Fruit fly (Drosophila melanogaster) whole organism, embryonic: ENCODE measurements around the gene Rab5.

ENCODE experiments used
- Adf1 ChIP-seq: fragments of 200-800 bp; sonication (Bioruptor generic); IDR thresholded peaks from 2 replicates; pipeline ENCODE4 v1.3.6; 2022; ENCODE audit warnings: missing biosample characterization, missing genetic modification characterization
- Asciz ChIP-seq: fragments of 200-800 bp; sonication (Bioruptor generic); optimal IDR thresholded peaks from 2 replicates; lab custom pipeline; 2017; ENCODE audit warnings: missing biosample characterization, mild to moderate bottlenecking, missing genetic modification characterization, missing genetic modification reagents
- Atf6 ChIP-seq: fragments of 200-800 bp; sonication (Bioruptor generic); IDR thresholded peaks from 2 replicates; pipeline ENCODE4 v1.3.6; 2022; ENCODE audit warnings: missing biosample characterization, missing genetic modification characterization
- Bgb ChIP-seq: fragments of 200-800 bp; sonication (Bioruptor generic); IDR thresholded peaks from 2 replicates; pipeline ENCODE4 v1.3.6; 2022; ENCODE audit warnings: missing biosample characterization, missing genetic modification characterization; ENCODE audit not compliant: partially characterized antibody
- CG10431 ChIP-seq: fragments of 200-800 bp; sonication (Bioruptor generic); optimal IDR thresholded peaks from 3 replicates; lab custom pipeline; 2018; ENCODE audit warnings: missing biosample characterization, mild to moderate bottlenecking, missing genetic modification characterization
- CG11696 ChIP-seq: fragments of 200-800 bp; sonication (Bioruptor generic); IDR thresholded peaks from 2 replicates; pipeline ENCODE4 v1.3.6; 2022; ENCODE audit warnings: missing biosample characterization, missing genetic modification characterization
- CG12104 ChIP-seq: fragments of 200-800 bp; sonication (Bioruptor generic); optimal IDR thresholded peaks from 3 replicates; lab custom pipeline; 2016; ENCODE audit warnings: missing biosample characterization, missing genetic modification characterization
- CG13624 ChIP-seq: fragments of 200-800 bp; sonication (Bioruptor generic); optimal IDR thresholded peaks from 2 replicates; lab custom pipeline; 2016; ENCODE audit warnings: missing biosample characterization, missing genetic modification characterization
- CG14860 ChIP-seq: fragments of 200-800 bp; sonication (Bioruptor generic); IDR thresholded peaks from 3 replicates; pipeline ENCODE4 v1.3.6; 2022; ENCODE audit warnings: missing biosample characterization, missing genetic modification characterization; ENCODE audit not compliant: partially characterized antibody
- CG18011 ChIP-seq: fragments of 200-800 bp; sonication (Bioruptor generic); optimal IDR thresholded peaks from 2 replicates; lab custom pipeline; 2017; ENCODE audit warnings: missing biosample characterization, missing genetic modification characterization, mild to moderate bottlenecking, moderate library complexity, missing genotype
- CG18262 ChIP-seq: fragments of 200-800 bp; optimal IDR thresholded peaks from 3 replicates; lab custom pipeline; 2019; ENCODE audit warnings: missing biosample characterization, mild to moderate bottlenecking, missing genetic modification characterization, moderate library complexity
- CG18619 ChIP-seq: fragments of 200-800 bp; sonication (Bioruptor generic); optimal IDR thresholded peaks from 3 replicates; lab custom pipeline; 2017; ENCODE audit warnings: missing biosample characterization, mild to moderate bottlenecking, missing genetic modification characterization
- CG2202 ChIP-seq: fragments of 200-800 bp; sonication (Bioruptor generic); optimal IDR thresholded peaks from 2 replicates; lab custom pipeline; 2018; ENCODE audit warnings: missing biosample characterization, mild to moderate bottlenecking, missing genetic modification characterization
- CG31388 ChIP-seq: fragments of 200-800 bp; sonication (Bioruptor generic); optimal IDR thresholded peaks from 2 replicates; lab custom pipeline; 2016; ENCODE audit warnings: missing biosample characterization, missing genetic modification characterization
- CG34422 ChIP-seq: fragments of 200-800 bp; sonication (Bioruptor generic); IDR thresholded peaks from 3 replicates; pipeline ENCODE4 v1.3.6; 2022; ENCODE audit warnings: missing biosample characterization, missing genetic modification characterization
- CG4707 ChIP-seq: fragments of 200-800 bp; sonication (Bioruptor generic); optimal IDR thresholded peaks from 2 replicates; lab custom pipeline; 2018; ENCODE audit warnings: missing biosample characterization, mild to moderate bottlenecking, missing genetic modification characterization, moderate library complexity
- CG6254 ChIP-seq: fragments of 200-800 bp; sonication (Bioruptor generic); optimal IDR thresholded peaks from 3 replicates; lab custom pipeline; 2017; ENCODE audit warnings: mild to moderate bottlenecking, missing biosample characterization, missing genetic modification reagents, missing genetic modification characterization
- CG6813 ChIP-seq: fragments of 200-800 bp; sonication (Bioruptor generic); optimal IDR thresholded peaks from 2 replicates; lab custom pipeline; 2017; ENCODE audit warnings: missing biosample characterization, missing genetic modification characterization, mild to moderate bottlenecking, moderate library complexity, missing genetic modification reagents
- CG7745 ChIP-seq: fragments of 200-800 bp; sonication (Bioruptor generic); optimal IDR thresholded peaks from 2 replicates; lab custom pipeline; 2018; ENCODE audit warnings: missing biosample characterization, mild to moderate bottlenecking, missing genetic modification characterization, moderate library complexity
- CG7786 ChIP-seq: fragments of 200-800 bp; sonication (Bioruptor generic); optimal IDR thresholded peaks from 2 replicates; lab custom pipeline; 2016; ENCODE audit warnings: missing biosample characterization, missing genetic modification characterization
- CG7928 ChIP-seq: fragments of 200-800 bp; sonication (Bioruptor generic); optimal IDR thresholded peaks from 2 replicates; lab custom pipeline; 2017; ENCODE audit warnings: missing biosample characterization, mild to moderate bottlenecking, missing genetic modification characterization
- CG8290 ChIP-seq, 3 experiments: fragments of 200-800 bp; sonication (Bioruptor generic); optimal IDR thresholded peaks; 2 replicates each; lab custom pipeline; 2016 to 2019; ENCODE audit warnings: missing biosample characterization in 3 of 3, missing genetic modification characterization in 3 of 3, mild to moderate bottlenecking in 2 of 3, moderate library complexity in 1 of 3
- ERR ChIP-seq: fragments of 200-800 bp; sonication (Bioruptor generic); optimal IDR thresholded peaks from 2 replicates; lab custom pipeline; 2016; ENCODE audit warnings: missing biosample characterization, missing genetic modification characterization
- HmgD ChIP-seq: fragments of 200-800 bp; sonication (Bioruptor generic); optimal IDR thresholded peaks from 3 replicates; lab custom pipeline; 2016; ENCODE audit warnings: missing biosample characterization, missing genetic modification characterization
- Hr51 ChIP-seq, 2 experiments: fragments of 200-800 bp; sonication (Bioruptor generic); optimal IDR thresholded peaks; 2 replicates in 1 of 2; 3 replicates in 1 of 2; lab custom pipeline; 2016 to 2018; ENCODE audit warnings: missing biosample characterization in 2 of 2, missing genetic modification characterization in 2 of 2, mild to moderate bottlenecking in 1 of 2, moderate library complexity in 1 of 2
- Meics ChIP-seq: fragments of 200-800 bp; sonication (Bioruptor generic); optimal IDR thresholded peaks from 2 replicates; lab custom pipeline; 2017; ENCODE audit warnings: missing biosample characterization, mild to moderate bottlenecking, missing genetic modification characterization
- Optix ChIP-seq: fragments of 200-800 bp; sonication (Bioruptor generic); IDR thresholded peaks from 3 replicates; pipeline ENCODE4 v1.3.6; 2022; ENCODE audit warnings: missing biosample characterization, missing genetic modification characterization
- Sry-β ChIP-seq: fragments of 200-800 bp; sonication (Bioruptor generic); optimal IDR thresholded peaks from 2 replicates; lab custom pipeline; 2018; ENCODE audit warnings: missing biosample characterization, mild to moderate bottlenecking, missing genetic modification characterization, moderate library complexity
- ab ChIP-seq: fragments of 200-800 bp; sonication (Bioruptor generic); optimal IDR thresholded peaks from 2 replicates; lab custom pipeline; 2016; ENCODE audit warnings: missing biosample characterization, missing genetic modification characterization
- bbx ChIP-seq: fragments of 200-800 bp; sonication (Bioruptor generic); IDR thresholded peaks from 2 replicates; pipeline ENCODE4 v1.3.6; 2022; ENCODE audit warnings: missing biosample characterization, missing genetic modification characterization; ENCODE audit not compliant: partially characterized antibody
- dpn ChIP-seq, 2 experiments: fragments of 200-800 bp; sonication (Bioruptor generic); optimal IDR thresholded peaks; 3 replicates each; lab custom pipeline; 2016; ENCODE audit warnings: missing biosample characterization in 2 of 2, missing genetic modification characterization in 2 of 2
- ems ChIP-seq: fragments of 200-800 bp; sonication (Bioruptor generic); optimal IDR thresholded peaks from 3 replicates; lab custom pipeline; 2016; ENCODE audit warnings: missing biosample characterization, missing genetic modification characterization
- fd3F ChIP-seq: fragments of 200-800 bp; sonication (Bioruptor generic); optimal IDR thresholded peaks from 2 replicates; lab custom pipeline; 2018; ENCODE audit warnings: missing biosample characterization, mild to moderate bottlenecking, missing genetic modification characterization, moderate library complexity
- gcm2 ChIP-seq: fragments of 200-800 bp; sonication (Bioruptor generic); optimal IDR thresholded peaks from 2 replicates; lab custom pipeline; 2016; ENCODE audit warnings: missing biosample characterization, missing genetic modification characterization
- gfzf ChIP-seq: fragments of 200-800 bp; sonication (Bioruptor generic); optimal IDR thresholded peaks from 2 replicates; lab custom pipeline; 2016; ENCODE audit warnings: missing biosample characterization, mild to moderate bottlenecking, missing genetic modification characterization, moderate library complexity
- gsb ChIP-seq: fragments of 200-800 bp; sonication (Bioruptor generic); IDR thresholded peaks from 2 replicates; pipeline ENCODE4 v1.3.6; 2022; ENCODE audit warnings: missing biosample characterization, missing genetic modification characterization
- hth ChIP-seq: fragments of >200 bp; optimal IDR thresholded peaks from 2 replicates; lab custom pipeline; 2017; ENCODE audit warnings: inconsistent platforms
- lilli ChIP-seq: fragments of 200-800 bp; sonication (Bioruptor generic); optimal IDR thresholded peaks from 3 replicates; lab custom pipeline; 2016; ENCODE audit warnings: missing biosample characterization, missing genetic modification characterization
- lov ChIP-seq, 2 experiments: fragments of 200-800 bp in 1 of 2; fragments of >200 bp in 1 of 2; sonication (Bioruptor generic) in 1 of 2; IDR thresholded peaks in 1 of 2; optimal IDR thresholded peaks in 1 of 2; 2 replicates in 1 of 2; 3 replicates in 1 of 2; pipeline versions ENCODE4 v1.3.6 to Lab custom; 2017 to 2022; ENCODE audit warnings: missing biosample characterization in 1 of 2, missing genetic modification characterization in 1 of 2
- maf-S ChIP-seq: fragments of 200-800 bp; sonication (Bioruptor generic); optimal IDR thresholded peaks from 2 replicates; lab custom pipeline; 2016; ENCODE audit warnings: missing biosample characterization, missing genetic modification characterization
- oc ChIP-seq: fragments of 200-800 bp; sonication (Bioruptor generic); optimal IDR thresholded peaks from 2 replicates; lab custom pipeline; 2018; ENCODE audit warnings: missing biosample characterization, mild to moderate bottlenecking, missing genetic modification characterization, moderate library complexity
- p53 ChIP-seq: fragments of 200-800 bp; sonication (Bioruptor generic); optimal IDR thresholded peaks from 2 replicates; lab custom pipeline; 2016; ENCODE audit warnings: missing biosample characterization, missing genetic modification characterization
- pfk ChIP-seq: fragments of 200-800 bp; sonication (Bioruptor generic); optimal IDR thresholded peaks from 2 replicates; lab custom pipeline; 2018; ENCODE audit warnings: missing biosample characterization, mild to moderate bottlenecking, missing genetic modification characterization, moderate library complexity
- repo ChIP-seq: fragments of 200-800 bp; sonication (Bioruptor generic); optimal IDR thresholded peaks from 2 replicates; lab custom pipeline; 2016; ENCODE audit warnings: missing biosample characterization, missing genetic modification characterization
- sens-2 ChIP-seq: fragments of 200-800 bp; sonication (Bioruptor generic); IDR thresholded peaks from 2 replicates; pipeline ENCODE4 v1.3.6; 2022; ENCODE audit warnings: missing biosample characterization, missing genetic modification characterization
- slou ChIP-seq: fragments of 200-800 bp; sonication (Bioruptor generic); optimal IDR thresholded peaks from 3 replicates; lab custom pipeline; 2016; ENCODE audit warnings: missing biosample characterization, missing genetic modification characterization
- sug ChIP-seq: fragments of 200-800 bp; optimal IDR thresholded peaks from 2 replicates; lab custom pipeline; 2019; ENCODE audit warnings: missing biosample characterization, mild to moderate bottlenecking, missing genetic modification characterization, moderate library complexity
- trh ChIP-seq: fragments of 200-800 bp; sonication (Bioruptor generic); optimal IDR thresholded peaks from 2 replicates; lab custom pipeline; 2016; ENCODE audit warnings: missing biosample characterization, missing genetic modification characterization
- ttk ChIP-seq: fragments of 200-800 bp; sonication (Bioruptor generic); IDR thresholded peaks from 2 replicates; pipeline ENCODE4 v2.1.2; 2022; ENCODE audit warnings: missing biosample characterization, missing genetic modification characterization
- tx ChIP-seq: fragments of 200-800 bp; sonication (Bioruptor generic); optimal IDR thresholded peaks from 2 replicates; lab custom pipeline; 2016; ENCODE audit warnings: missing biosample characterization, missing genetic modification characterization

Gene Rab5

DNA sequence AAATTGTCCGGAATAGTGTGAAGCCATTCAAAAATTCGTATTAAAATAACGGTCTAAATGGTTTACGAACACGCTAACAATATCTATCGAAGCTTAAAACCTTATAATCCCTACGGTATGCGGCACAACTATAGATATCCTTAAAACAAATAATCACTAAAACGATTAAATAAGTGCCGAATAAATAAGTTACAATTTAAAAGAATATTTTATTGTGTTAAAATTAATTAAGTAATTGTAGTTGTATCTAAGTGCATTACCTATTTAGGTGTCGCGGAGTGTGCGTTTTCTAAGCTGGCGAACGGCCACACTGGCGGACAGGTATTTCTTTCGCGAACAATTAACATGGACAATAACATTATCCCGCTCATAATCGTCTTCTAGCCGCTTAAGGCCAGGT is 15.7 kb upstream of the Rab5 start, which contains the start of gene Eogt (continued):
- TF ChIP-seq fd3F (peak; percentile 90), sens-2 (peak; percentile 95), Atf6 (GFP tag; lab: Robert Waterston, UW) (peak; percentile 94), CG18262 (peak; percentile 93), pfk (GFP tag; lab: Kevin White, UChicago) (no peak), bbx (GFP tag; lab: Robert Waterston, UW) (no peak), CG18011 (GFP tag; lab: Kevin White, UChicago) (peak; percentile 86), CG6813 (GFP tag; lab: Kevin White, UChicago) (peak; percentile 76), CG4707 (GFP tag; lab: Kevin White, UChicago) (peak; percentile 74), hth (lab: Kevin White, UChicago) (no peak), p53 (GFP tag; lab: Kevin White, UChicago) (peak; percentile 23), Adf1 (peak; percentile 77), sug (tag; lab: Kevin White, UChicago) (peak; percentile 85), Hr51 (GFP tag; optimal IDR thresholded peaks at IDR 0.05; lab: Kevin White, UChicago) (peak; percentile 63 to 92), Optix (GFP tag; lab: Robert Waterston, UW) (peak; percentile 93), ems (GFP tag; lab: Kevin White, UChicago) (peak; percentile 80), Bgb (no peak), gcm2 (GFP tag; lab: Kevin White, UChicago) (peak; percentile 79), CG2202 (tag; lab: Kevin White, UChicago) (peak; percentile 92), CG7786 (GFP tag; lab: Kevin White, UChicago) (peak; percentile 55), Meics (GFP tag; lab: Kevin White, UChicago) (peak; percentile 87), HmgD (peak; percentile 21), lov (optimal IDR thresholded peaks at IDR 0.05; lab: Kevin White, UChicago) (no peak), lov (GFP tag; IDR thresholded peaks at IDR 0.05; lab: Robert Waterston, UW) (peak; percentile 96), CG6254 (peak; percentile 78), ab (GFP tag; lab: Kevin White, UChicago) (peak; percentile 53), gsb (GFP tag; lab: Robert Waterston, UW) (peak; percentile 92), repo (GFP tag; lab: Kevin White, UChicago) (peak; percentile 20), CG12104 (GFP tag; lab: Kevin White, UChicago) (peak; percentile 84), ttk (peak; percentile 97), maf-S (GFP tag; lab: Kevin White, UChicago) (peak; percentile 71), gfzf (GFP tag; lab: Kevin White, UChicago) (peak; percentile 62), CG7928 (GFP tag; lab: Kevin White, UChicago) (peak; percentile 59), trh (peak; percentile 82), oc (peak; percentile 98), CG8290 (GFP tag; optimal IDR thresholded peaks at IDR 0.05; lab: Kevin White, UChicago) (peak; percentile 84), CG8290 (tag; optimal IDR thresholded peaks at IDR 0.05; lab: Kevin White, UChicago) (peak; percentile 58 to 98), CG31388 (GFP tag; lab: Kevin White, UChicago) (peak; percentile 67), dpn (GFP tag; optimal IDR thresholded peaks at IDR 0.05; lab: Kevin White, UChicago) (peak; percentile 76 to 91), tx (GFP tag; lab: Kevin White, UChicago) (peak; percentile 37), CG7745 (tag; lab: Kevin White, UChicago) (no peak), CG34422 (peak; percentile 98), CG13624 (peak; percentile 63), CG10431 (GFP tag; lab: Kevin White, UChicago) (peak; percentile 67), lilli (peak; percentile 92), Asciz (GFP tag; lab: Kevin White, UChicago) (peak; percentile 69), slou (peak; percentile 76), CG11696 (GFP tag; lab: Robert Waterston, UW) (peak; percentile 100), CG18619 (GFP tag; lab: Kevin White, UChicago) (peak; percentile 88), ERR (GFP tag; lab: Kevin White, UChicago) (no peak), CG14860 (GFP tag; lab: Robert Waterston, UW) (no peak), Sry-β (peak; percentile 38)
